Worm (Caenorhabditis elegans): ENCODE measurements around the gene F52E4.5.

Gene F52E4.5

ce11 chrX:3087245-3087644 is at the start of gene F52E4.5:
F52E4.5 (minus strand) TSS chrX:3087345.
- TF ChIP-seq hnd-1 (tag; optimal IDR thresholded peaks at IDR 0.05) (no peak), F13C5.2 (tag; optimal IDR thresholded peaks at IDR 0.05) (no peak), ceh-36 (tag; optimal IDR thresholded peaks at IDR 0.05) (no peak), ceh-13 (GFP tag; optimal IDR thresholded peaks at IDR 0.05) (no peak), tbx-11 (GFP tag; IDR thresholded peaks at IDR 0.05) (no peak), tbx-37 (GFP tag; conservative IDR thresholded peaks at IDR 0.05) (no peak), hmg-4 (GFP tag; optimal IDR thresholded peaks at IDR 0.05) (no peak), aly-1 (tag; optimal IDR thresholded peaks at IDR 0.05) (no peak), pes-1 (GFP tag; IDR thresholded peaks at IDR 0.05) (no peak), tra-4 (tag; optimal IDR thresholded peaks at IDR 0.05) (no peak), sea-1 (GFP tag; conservative IDR thresholded peaks at IDR 0.05) (no peak), hmbx-1 (tag; optimal IDR thresholded peaks at IDR 0.05) (no peak)

ce11 chrX:3135186-3135585 is 48.0 kb upstream of the F52E4.5 start, which contains the start of gene K10B3.1:
K10B3.1 (plus strand) TSS chrX:3135486.
- no peak for TF ChIP-seq aly-1 (tag; optimal IDR thresholded peaks at IDR 0.05)
- TF ChIP-seq ceh-13 (GFP tag; optimal IDR thresholded peaks at IDR 0.05) = no peak
- no peak for TF ChIP-seq sea-1 (GFP tag; conservative IDR thresholded peaks at IDR 0.05)
- no peak for TF ChIP-seq flt-1 (GFP tag; IDR thresholded peaks at IDR 0.05)
- no peak for TF ChIP-seq hnd-1 (tag; optimal IDR thresholded peaks at IDR 0.05)
- no peak for TF ChIP-seq pes-1 (GFP tag; IDR thresholded peaks at IDR 0.05)
- TF ChIP-seq tbx-37 (GFP tag; conservative IDR thresholded peaks at IDR 0.05) = no peak
- no peak for TF ChIP-seq B0310.2 (tag; optimal IDR thresholded peaks at IDR 0.05)
- TF ChIP-seq tra-4 (tag; optimal IDR thresholded peaks at IDR 0.05) = no peak
- no peak for TF ChIP-seq scrt-1 (GFP tag; IDR thresholded peaks at IDR 0.05)
- TF ChIP-seq ets-7 (tag; optimal IDR thresholded peaks at IDR 0.05) = no peak
- no peak for TF ChIP-seq ceh-36 (tag; optimal IDR thresholded peaks at IDR 0.05)
- no peak for TF ChIP-seq hmbx-1 (tag; optimal IDR thresholded peaks at IDR 0.05)
- no peak for TF ChIP-seq ama-1 (optimal IDR thresholded peaks at IDR 0.05)

- TF ChIP-seq tra-4 (tag; optimal IDR thresholded peaks at IDR 0.05) (no peak), hmg-4 (GFP tag; optimal IDR thresholded peaks at IDR 0.05) (peak; percentile 96), pes-1 (GFP tag; IDR thresholded peaks at IDR 0.05) (0 out of 2 replicates have a peak, but pooled peaks have one; percentile 21), aly-1 (tag; optimal IDR thresholded peaks at IDR 0.05) (peak; percentile 80), ets-7 (tag; optimal IDR thresholded peaks at IDR 0.05) (peak; percentile 26), hnd-1 (tag; optimal IDR thresholded peaks at IDR 0.05) (no peak), F13C5.2 (tag; optimal IDR thresholded peaks at IDR 0.05) (peak; percentile 90), sea-1 (GFP tag; conservative IDR thresholded peaks at IDR 0.05) (peak; percentile 59; the same call in 1 of the 2 replicates), scrt-1 (GFP tag; IDR thresholded peaks at IDR 0.05) (peak; percentile 32; the same call in 1 of the 2 replicates), B0310.2 (tag; optimal IDR thresholded peaks at IDR 0.05) (peak; percentile 62)
These were observed 40.5 kb upstream of the F52E4.5 start for ce11 chrX:3127626-3128142.

ce11 chrX:3126979-3127378 is 39.8 kb upstream of the F52E4.5 start, which contains the start of gene spc-1:
spc-1 (minus strand) TSS chrX:3127079.
- TF ChIP-seq tbx-11 (GFP tag; IDR thresholded peaks at IDR 0.05) = no peak
- TF ChIP-seq flt-1 (GFP tag; IDR thresholded peaks at IDR 0.05) = no peak
- TF ChIP-seq B0310.2 (tag; optimal IDR thresholded peaks at IDR 0.05) = no peak
- no peak for TF ChIP-seq hmg-4 (GFP tag; optimal IDR thresholded peaks at IDR 0.05)
- TF ChIP-seq ceh-36 (tag; optimal IDR thresholded peaks at IDR 0.05) = no peak
- TF ChIP-seq F13C5.2 (tag; optimal IDR thresholded peaks at IDR 0.05) = no peak
- no peak for TF ChIP-seq scrt-1 (GFP tag; IDR thresholded peaks at IDR 0.05)
- no peak for TF ChIP-seq ama-1 (optimal IDR thresholded peaks at IDR 0.05)
- no peak for TF ChIP-seq pes-1 (GFP tag; IDR thresholded peaks at IDR 0.05)
- TF ChIP-seq sea-1 (GFP tag; conservative IDR thresholded peaks at IDR 0.05) = no peak
- TF ChIP-seq tbx-37 (GFP tag; conservative IDR thresholded peaks at IDR 0.05) = no peak
- TF ChIP-seq ets-7 (tag; optimal IDR thresholded peaks at IDR 0.05) = no peak
- no peak for TF ChIP-seq tra-4 (tag; optimal IDR thresholded peaks at IDR 0.05)
- no peak for TF ChIP-seq aly-1 (tag; optimal IDR thresholded peaks at IDR 0.05)

ce11 chrX:3126233-3126632 is 39.1 kb upstream of the F52E4.5 start:
- TF ChIP-seq ceh-36 (tag; optimal IDR thresholded peaks at IDR 0.05) (no peak), sea-1 (GFP tag; conservative IDR thresholded peaks at IDR 0.05) (no peak), F13C5.2 (tag; optimal IDR thresholded peaks at IDR 0.05) (no peak), B0310.2 (tag; optimal IDR thresholded peaks at IDR 0.05) (no peak), aly-1 (tag; optimal IDR thresholded peaks at IDR 0.05) (no peak), pes-1 (GFP tag; IDR thresholded peaks at IDR 0.05) (no peak), tbx-37 (GFP tag; conservative IDR thresholded peaks at IDR 0.05) (no peak), tbx-11 (GFP tag; IDR thresholded peaks at IDR 0.05) (no peak), hmbx-1 (tag; optimal IDR thresholded peaks at IDR 0.05) (no peak), scrt-1 (GFP tag; IDR thresholded peaks at IDR 0.05) (no peak), tra-4 (tag; optimal IDR thresholded peaks at IDR 0.05) (no peak), hnd-1 (tag; optimal IDR thresholded peaks at IDR 0.05) (no peak), ceh-13 (GFP tag; optimal IDR thresholded peaks at IDR 0.05) (no peak), flt-1 (GFP tag; IDR thresholded peaks at IDR 0.05) (no peak), hmg-4 (GFP tag; optimal IDR thresholded peaks at IDR 0.05) (no peak), ama-1 (optimal IDR thresholded peaks at IDR 0.05) (no peak), ets-7 (tag; optimal IDR thresholded peaks at IDR 0.05) (no peak)

ce11 chrX:3119606-3120005 is 32.5 kb upstream of the F52E4.5 start:
- no peak for TF ChIP-seq pes-1 (GFP tag; IDR thresholded peaks at IDR 0.05)

ce11 chrX:3118596-3119287 is 31.6 kb upstream of the F52E4.5 start:
- peak; percentile 39 for TF ChIP-seq ama-1 (optimal IDR thresholded peaks at IDR 0.05)
- TF ChIP-seq sea-1 (GFP tag; conservative IDR thresholded peaks at IDR 0.05) = no peak
- TF ChIP-seq hnd-1 (tag; optimal IDR thresholded peaks at IDR 0.05) = no peak
